Worm (Caenorhabditis elegans): ENCODE data around the gene C03A7.13.

- TF ChIP-seq ama-1 (optimal IDR thresholded peaks at IDR 0.05), result no peak
- no peak for TF ChIP-seq snpc-4 (tag; optimal IDR thresholded peaks at IDR 0.05)
- TF ChIP-seq lin-39 (tag; optimal IDR thresholded peaks at IDR 0.05), result no peak
- no peak for TF ChIP-seq nhr-23 (tag; optimal IDR thresholded peaks at IDR 0.05)
- no peak for TF ChIP-seq elt-3 (tag; optimal IDR thresholded peaks at IDR 0.05)
- no peak for TF ChIP-seq tbx-2 (tag; optimal IDR thresholded peaks at IDR 0.05)
- no peak for TF ChIP-seq fkh-10 (GFP tag; optimal IDR thresholded peaks at IDR 0.05)
- no peak for TF ChIP-seq nhr-28 (tag; optimal IDR thresholded peaks at IDR 0.05)
- TF ChIP-seq ztf-11 (tag; optimal IDR thresholded peaks at IDR 0.05), result no peak
- TF ChIP-seq elt-1 (tag; optimal IDR thresholded peaks at IDR 0.05), result no peak
- TF ChIP-seq pha-4 (tag; optimal IDR thresholded peaks at IDR 0.05), result no peak
Observed at ce11 chrV:5225660-5226059, 33.3 kb upstream of the C03A7.13 start.

All from whole organism, L3 larva.